Worm (Caenorhabditis elegans) whole organism, L2 larva: ENCODE data around the gene F20H11.4.

Source experiments
- C34F6.9 ChIP-seq: fragments of 150-350 bp; optimal IDR thresholded peaks from 2 replicates; lab custom pipeline; 2014; ENCODE audit warnings: missing biosample characterization, missing genetic modification characterization
- F13H6.1 ChIP-seq: sonication (generic microtip); optimal IDR thresholded peaks from 2 replicates; lab custom pipeline; 2016; ENCODE audit warnings: missing genetic modification characterization, missing compliant biosample characterization
- R02D3.7 ChIP-seq: fragments of 150-350 bp; optimal IDR thresholded peaks from 2 replicates; lab custom pipeline; 2014; ENCODE audit warnings: missing biosample characterization, missing genetic modification characterization
- alr-1 ChIP-seq: fragments of 150-350 bp; optimal IDR thresholded peaks from 2 replicates; lab custom pipeline; 2014; ENCODE audit warnings: missing biosample characterization, missing genetic modification characterization
- aly-2 ChIP-seq: fragments of 150-350 bp; optimal IDR thresholded peaks from 2 replicates; lab custom pipeline; 2014; ENCODE audit warnings: missing biosample characterization, missing genetic modification characterization
- ama-1 ChIP-seq: fragments of 150-350 bp; optimal IDR thresholded peaks from 2 replicates; lab custom pipeline; 2018; ENCODE audit warnings: inconsistent platforms
- blmp-1 ChIP-seq: sonication (generic microtip); optimal IDR thresholded peaks from 2 replicates; lab custom pipeline; 2017; ENCODE audit warnings: missing genetic modification characterization, mild to moderate bottlenecking, missing compliant biosample characterization, antibody characterized with exemption, moderate library complexity; ENCODE audit not compliant: insufficient read depth
- ceh-82 ChIP-seq: fragments of 150-350 bp; optimal IDR thresholded peaks from 2 replicates; lab custom pipeline; 2014; ENCODE audit warnings: missing biosample characterization, missing genetic modification characterization
- crh-2 ChIP-seq: sonication (generic microtip); optimal IDR thresholded peaks from 2 replicates; lab custom pipeline; 2017; ENCODE audit warnings: missing biosample characterization, missing genetic modification characterization
- dmd-4 ChIP-seq: sonication (generic microtip); optimal IDR thresholded peaks from 2 replicates; lab custom pipeline; 2017; ENCODE audit warnings: missing biosample characterization, missing genetic modification characterization
- egl-27 ChIP-seq: sonication (generic microtip); optimal IDR thresholded peaks from 3 replicates; lab custom pipeline; 2017; ENCODE audit warnings: missing biosample characterization, missing genetic modification reagents, missing genetic modification characterization
- elt-3 ChIP-seq: sonication (generic microtip); optimal IDR thresholded peaks from 2 replicates; lab custom pipeline; 2017; ENCODE audit warnings: missing biosample characterization, missing genetic modification characterization
- fos-1 ChIP-seq: fragments of 150-350 bp; optimal IDR thresholded peaks from 2 replicates; lab custom pipeline; 2014; ENCODE audit warnings: missing biosample characterization, missing genetic modification characterization
- gmeb-1 ChIP-seq: fragments of 150-350 bp; optimal IDR thresholded peaks from 2 replicates; lab custom pipeline; 2014; ENCODE audit warnings: missing biosample characterization, missing genetic modification characterization
- lin-11 ChIP-seq: fragments of 150-350 bp; sonication (generic microtip); optimal IDR thresholded peaks from 2 replicates; lab custom pipeline; 2014; ENCODE audit warnings: missing biosample characterization, missing genetic modification characterization, inconsistent platforms, mixed read lengths
- lin-13 ChIP-seq: fragments of 150-350 bp; optimal IDR thresholded peaks from 2 replicates; lab custom pipeline; 2014; ENCODE audit warnings: missing biosample characterization, missing genetic modification reagents, missing genetic modification characterization
- mab-5 ChIP-seq: fragments of 150-350 bp; optimal IDR thresholded peaks from 2 replicates; lab custom pipeline; 2014; ENCODE audit warnings: missing biosample characterization, missing genetic modification characterization
- mbf-1 ChIP-seq: sonication (generic microtip); optimal IDR thresholded peaks from 2 replicates; lab custom pipeline; 2017; ENCODE audit warnings: missing biosample characterization, missing genetic modification characterization
- mdl-1 ChIP-seq, 2 experiments: fragments of 150-350 bp in 1 of 2; sonication (generic microtip) in 1 of 2; optimal IDR thresholded peaks; 2 replicates each; lab custom pipeline; 2017; ENCODE audit warnings: missing biosample characterization in 2 of 2, missing genetic modification characterization in 2 of 2
- nhr-11 ChIP-seq: fragments of 150-350 bp; optimal IDR thresholded peaks from 2 replicates; lab custom pipeline; 2014; ENCODE audit warnings: missing biosample characterization, missing genetic modification characterization
- nhr-12 ChIP-seq: fragments of 150-350 bp; optimal IDR thresholded peaks from 2 replicates; lab custom pipeline; 2014; ENCODE audit warnings: missing biosample characterization, missing genetic modification characterization
- nhr-129 ChIP-seq: fragments of 150-350 bp; optimal IDR thresholded peaks from 2 replicates; lab custom pipeline; 2014; ENCODE audit warnings: missing biosample characterization, missing genetic modification characterization
- nhr-23 ChIP-seq: fragments of 150-350 bp; optimal IDR thresholded peaks from 2 replicates; lab custom pipeline; 2014; ENCODE audit warnings: missing biosample characterization, missing genetic modification reagents, missing genetic modification characterization
- nhr-237 ChIP-seq: fragments of 150-350 bp; optimal IDR thresholded peaks from 2 replicates; lab custom pipeline; 2014; ENCODE audit warnings: missing biosample characterization, missing genetic modification characterization
- nhr-25 ChIP-seq: fragments of 150-350 bp; sonication (generic microtip); optimal IDR thresholded peaks from 3 replicates; lab custom pipeline; 2014; ENCODE audit warnings: missing biosample characterization, missing genetic modification characterization
- nhr-6 ChIP-seq: fragments of 150-350 bp; optimal IDR thresholded peaks from 2 replicates; lab custom pipeline; 2014; ENCODE audit warnings: missing biosample characterization, missing genetic modification characterization
- nhr-77 ChIP-seq: fragments of 150-350 bp; optimal IDR thresholded peaks from 2 replicates; lab custom pipeline; 2014; ENCODE audit warnings: missing biosample characterization, missing genetic modification characterization
- peb-1 ChIP-seq: fragments of 150-350 bp; optimal IDR thresholded peaks from 2 replicates; lab custom pipeline; 2014; ENCODE audit warnings: missing biosample characterization, missing genetic modification characterization
- sem-4 ChIP-seq: fragments of 150-350 bp; optimal IDR thresholded peaks from 2 replicates; lab custom pipeline; 2014; ENCODE audit warnings: missing biosample characterization, missing genetic modification reagents, missing genetic modification characterization
- skn-1 ChIP-seq: sonication (generic microtip); optimal IDR thresholded peaks from 2 replicates; lab custom pipeline; 2017; ENCODE audit warnings: missing biosample characterization, missing genetic modification characterization
- sma-3 ChIP-seq: sonication (generic microtip); optimal IDR thresholded peaks from 2 replicates; lab custom pipeline; 2016; ENCODE audit warnings: missing genetic modification reagents, missing genetic modification characterization, missing compliant biosample characterization
- sma-9 ChIP-seq, 2 experiments: fragments of 150-350 bp in 1 of 2; sonication (generic microtip) in 1 of 2; optimal IDR thresholded peaks; 2 replicates each; lab custom pipeline; 2014 to 2016; ENCODE audit warnings: missing genetic modification characterization in 2 of 2, mild to moderate bottlenecking in 1 of 2, missing biosample characterization in 1 of 2, missing compliant biosample characterization in 1 of 2, missing genetic modification reagents in 1 of 2, moderate library complexity in 1 of 2
- snpc-4 ChIP-seq: fragments of 150-350 bp; optimal IDR thresholded peaks from 2 replicates; lab custom pipeline; 2014; ENCODE audit warnings: missing biosample characterization, missing genetic modification characterization
- unc-62 ChIP-seq: fragments of 150-350 bp; optimal IDR thresholded peaks from 2 replicates; lab custom pipeline; 2014; ENCODE audit warnings: missing biosample characterization, missing genetic modification reagents, missing genetic modification characterization
- zag-1 ChIP-seq: fragments of 150-350 bp; optimal IDR thresholded peaks from 2 replicates; lab custom pipeline; 2014; ENCODE audit warnings: missing biosample characterization, missing genetic modification characterization
- ztf-1 ChIP-seq: fragments of 200-800 bp; sonication (Bioruptor generic); conservative IDR thresholded peaks from 2 replicates; pipeline ENCODE4 v1.3.6; 2022; ENCODE audit warnings: missing genetic modification characterization, missing compliant biosample characterization
- ztf-11 ChIP-seq: sonication (generic microtip); optimal IDR thresholded peaks from 2 replicates; lab custom pipeline; 2017; ENCODE audit warnings: missing biosample characterization, missing genetic modification characterization

F20H11.4 gene

ce11 chrIII:6606022-6606467, 2.4 kb upstream of the F20H11.4 start (continued):
- TF ChIP-seq nhr-23 (tag; lab: Kevin White, UChicago): no peak
- no peak for TF ChIP-seq aly-2 (tag; lab: Kevin White, UChicago)
- TF ChIP-seq nhr-12: no peak
- no peak for TF ChIP-seq ceh-82 (tag; lab: Kevin White, UChicago)
- TF ChIP-seq sma-9 (GFP tag; optimal IDR thresholded peaks at IDR 0.05; lab: Kevin White, UChicago): peak; percentile 86
- TF ChIP-seq sma-9 (tag; optimal IDR thresholded peaks at IDR 0.05; lab: Kevin White, UChicago): no peak
- TF ChIP-seq blmp-1 (tag; lab: Kevin White, UChicago): peak; percentile 54
- no peak for TF ChIP-seq dmd-4 (tag; lab: Kevin White, UChicago)
- TF ChIP-seq crh-2 (tag; lab: Kevin White, UChicago): peak; percentile 88
- TF ChIP-seq nhr-6 (tag; lab: Kevin White, UChicago): peak; percentile 82
- TF ChIP-seq elt-3: no peak
- TF ChIP-seq lin-11 (tag; lab: Kevin White, UChicago): peak; percentile 4
- peak; percentile 78 to 85 for TF ChIP-seq mdl-1 (tag; optimal IDR thresholded peaks at IDR 0.05; lab: Kevin White, UChicago)
- no peak for TF ChIP-seq nhr-77 (tag; lab: Kevin White, UChicago)
- TF ChIP-seq ama-1 (lab: Kevin White, UChicago): peak; percentile 73
- TF ChIP-seq F13H6.1 (tag; lab: Kevin White, UChicago): peak; percentile 73
- TF ChIP-seq sma-3 (GFP tag; lab: Kevin White, UChicago): peak; percentile 78
- TF ChIP-seq nhr-25: peak; percentile 52
- peak; percentile 88 for TF ChIP-seq nhr-129 (tag; lab: Kevin White, UChicago)
- TF ChIP-seq zag-1 (tag; lab: Kevin White, UChicago): peak; percentile 75
- no peak for TF ChIP-seq skn-1
- TF ChIP-seq peb-1 (tag; lab: Kevin White, UChicago): no peak
- TF ChIP-seq C34F6.9: peak; percentile 86
- peak; percentile 77 for TF ChIP-seq snpc-4 (tag; lab: Kevin White, UChicago)
- TF ChIP-seq alr-1: no peak
- peak; percentile 58 for TF ChIP-seq sem-4 (tag; lab: Kevin White, UChicago)

DNA sequence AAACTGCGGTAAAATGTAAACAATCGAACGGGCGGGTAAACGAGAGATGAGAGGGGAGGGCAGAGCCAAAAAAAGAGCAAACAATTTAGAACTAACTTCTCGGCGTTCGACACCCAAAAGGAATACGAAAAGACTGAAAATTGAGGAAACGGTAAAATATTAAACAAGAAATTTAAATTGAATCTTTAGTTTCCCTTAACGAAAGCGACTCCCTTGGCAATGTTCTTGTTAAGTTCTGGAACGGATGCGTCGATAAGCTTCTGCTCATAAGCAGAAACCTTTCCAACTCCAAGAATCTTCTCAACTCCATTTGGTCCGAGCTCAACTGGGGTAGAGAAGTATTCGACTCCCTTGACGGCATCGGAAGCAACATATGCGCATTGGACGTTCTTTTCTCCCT, 1.8 kb upstream of the F20H11.4 start:
- TF ChIP-seq unc-62 (GFP tag; lab: Kevin White, UChicago): no peak
- no peak for TF ChIP-seq dmd-4 (tag; lab: Kevin White, UChicago)
- no peak for TF ChIP-seq nhr-11 (tag; lab: Kevin White, UChicago)
- no peak for TF ChIP-seq mab-5 (tag; lab: Kevin White, UChicago)
- TF ChIP-seq nhr-6 (tag; lab: Kevin White, UChicago): no peak
- TF ChIP-seq gmeb-1: no peak
- no peak for TF ChIP-seq lin-11 (tag; lab: Kevin White, UChicago)
- TF ChIP-seq mdl-1 (tag; optimal IDR thresholded peaks at IDR 0.05; lab: Kevin White, UChicago): no peak
- TF ChIP-seq sma-9 (GFP tag; optimal IDR thresholded peaks at IDR 0.05; lab: Kevin White, UChicago): no peak
- TF ChIP-seq sma-9 (tag; optimal IDR thresholded peaks at IDR 0.05; lab: Kevin White, UChicago): no peak
- no peak for TF ChIP-seq fos-1 (tag; lab: Kevin White, UChicago)
- no peak for TF ChIP-seq lin-13 (GFP tag; lab: Kevin White, UChicago)
- no peak for TF ChIP-seq mbf-1 (tag; lab: Kevin White, UChicago)
- TF ChIP-seq sma-3 (GFP tag; lab: Kevin White, UChicago): no peak

DNA sequence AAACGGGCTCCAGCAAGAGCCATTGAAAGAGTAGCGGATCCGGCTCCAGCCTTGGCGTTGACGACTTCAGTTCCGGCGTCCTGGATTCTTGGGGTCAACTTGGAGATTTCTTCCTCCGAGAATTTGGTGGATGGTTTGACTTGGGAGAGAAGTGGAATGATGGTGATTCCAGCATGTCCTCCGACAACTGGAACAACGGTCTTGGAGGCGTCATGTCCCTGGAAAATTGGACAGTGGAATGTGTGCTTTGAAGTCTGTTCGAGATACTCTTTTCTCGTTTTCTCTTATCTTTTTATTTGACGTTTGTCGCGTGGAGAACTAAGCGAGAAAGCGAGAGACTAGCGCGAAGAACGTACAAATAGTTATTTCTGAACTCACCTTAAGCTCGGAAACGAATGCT, 1.4 kb upstream of the F20H11.4 start:
- TF ChIP-seq nhr-25 (no peak), ztf-11 (tag; lab: Kevin White, UChicago) (no peak), egl-27 (tag; lab: Kevin White, UChicago) (no peak), R02D3.7 (tag; lab: Kevin White, UChicago) (no peak), gmeb-1 (no peak), ceh-82 (tag; lab: Kevin White, UChicago) (no peak), nhr-6 (tag; lab: Kevin White, UChicago) (no peak), nhr-237 (tag; lab: Kevin White, UChicago) (no peak), ztf-1 (GFP tag; lab: Robert Waterston, UW) (no peak), nhr-11 (tag; lab: Kevin White, UChicago) (no peak)

DNA sequence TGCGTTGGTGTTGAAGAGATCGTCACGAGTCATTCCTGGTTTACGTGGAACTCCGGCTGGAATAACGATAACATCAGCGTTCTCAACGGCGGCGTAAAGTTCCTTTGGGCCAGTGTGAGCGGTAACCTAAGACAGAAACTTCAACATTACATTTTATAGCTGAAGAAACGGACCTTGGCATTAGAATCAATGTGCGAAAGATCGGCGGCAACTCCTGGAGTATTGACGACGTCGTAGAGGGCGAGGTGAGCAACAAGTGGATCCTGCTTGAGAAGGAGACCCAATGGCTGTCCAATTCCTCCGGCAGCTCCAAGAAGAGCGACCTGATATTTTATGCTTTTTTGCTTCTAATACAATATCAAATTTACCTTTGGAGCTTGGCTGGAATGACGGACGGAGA, 776 bp upstream of the F20H11.4 start:
- no peak for TF ChIP-seq lin-11 (tag; lab: Kevin White, UChicago)
